Worm (Caenorhabditis elegans): Measurements from ENCODE around the gene F56C3.3.

The F56C3.3 gene

DNA sequence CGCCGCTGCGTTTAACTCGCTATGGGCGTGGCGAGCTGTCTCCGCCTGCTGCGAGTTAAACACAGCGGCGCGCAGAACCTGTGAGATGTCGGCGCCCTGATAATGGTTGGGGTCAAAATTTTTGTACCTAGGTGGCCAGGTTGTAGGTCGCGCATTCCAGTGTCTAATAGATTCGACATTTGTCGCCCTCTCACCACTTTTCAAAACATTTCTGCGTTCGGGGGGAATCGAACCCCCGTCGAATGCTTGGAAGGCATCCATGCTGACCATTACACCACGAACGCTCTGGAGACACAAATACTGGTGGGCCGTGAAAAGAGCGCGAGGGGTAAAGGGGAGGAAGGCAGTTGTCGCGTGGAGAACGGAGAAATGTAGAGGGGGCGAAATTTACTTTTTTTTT, 21.2 kb upstream of the F56C3.3 start (continued):
- TF ChIP-seq efl-3 (GFP tag; optimal IDR thresholded peaks at IDR 0.05), result no peak
- peak; percentile 81 for TF ChIP-seq skn-1 (tag; optimal IDR thresholded peaks at IDR 0.05)
- no peak for TF ChIP-seq fkh-4 (tag; optimal IDR thresholded peaks at IDR 0.05; ENCODE audit: borderline replicate concordance)
- peak; percentile 76 for TF ChIP-seq rnt-1 (tag; optimal IDR thresholded peaks at IDR 0.05)
- TF ChIP-seq egl-27 (tag; optimal IDR thresholded peaks at IDR 0.05), result no peak
- TF ChIP-seq lin-39 (tag; optimal IDR thresholded peaks at IDR 0.05), result no peak
- no peak for TF ChIP-seq lin-13 (GFP tag; optimal IDR thresholded peaks at IDR 0.05)
- peak; percentile 55 for TF ChIP-seq ceh-8 (GFP tag; optimal IDR thresholded peaks at IDR 0.05)
- TF ChIP-seq fkh-8 (tag; optimal IDR thresholded peaks at IDR 0.05), result peak; percentile 60
- TF ChIP-seq ceh-82 (tag; optimal IDR thresholded peaks at IDR 0.05), result peak; percentile 33 to 65 (median 58)
- no peak for TF ChIP-seq nhr-28 (tag; optimal IDR thresholded peaks at IDR 0.05)
- TF ChIP-seq pqm-1 (tag; optimal IDR thresholded peaks at IDR 0.05), result no peak
- no peak for TF ChIP-seq vab-15 (tag; optimal IDR thresholded peaks at IDR 0.05)
- no peak for TF ChIP-seq hlh-4 (tag; optimal IDR thresholded peaks at IDR 0.05)
- TF ChIP-seq ces-1 (GFP tag; optimal IDR thresholded peaks at IDR 0.05), result no peak
- no peak for TF ChIP-seq tlp-1 (tag; optimal IDR thresholded peaks at IDR 0.05)
- TF ChIP-seq ets-5 (GFP tag; IDR thresholded peaks at IDR 0.05), result no peak
- TF ChIP-seq tbx-2 (tag; optimal IDR thresholded peaks at IDR 0.05), result peak; percentile 4
- no peak for TF ChIP-seq nhr-11 (tag; optimal IDR thresholded peaks at IDR 0.05)
- no peak for TF ChIP-seq zip-4 (GFP tag; optimal IDR thresholded peaks at IDR 0.05)
- no peak for TF ChIP-seq pax-3 (tag; optimal IDR thresholded peaks at IDR 0.05)
- no peak for TF ChIP-seq sox-4 (tag; optimal IDR thresholded peaks at IDR 0.05)
- peak; percentile 9 to 24 for TF ChIP-seq efl-1 (optimal IDR thresholded peaks at IDR 0.05)
- peak in 1 of 2 experiments; percentile 63 for TF ChIP-seq efl-1 (GFP tag; optimal IDR thresholded peaks at IDR 0.05 in 1 of 2)
- peak; percentile 69 for TF ChIP-seq nhr-90 (tag; optimal IDR thresholded peaks at IDR 0.05; ENCODE audit: poor library complexity)
- TF ChIP-seq fos-1 (tag; optimal IDR thresholded peaks at IDR 0.05), result peak; percentile 36
- TF ChIP-seq C34B4.2 (tag; optimal IDR thresholded peaks at IDR 0.05), result no peak
- TF ChIP-seq hlh-17 (GFP tag; optimal IDR thresholded peaks at IDR 0.05; ENCODE audit: borderline replicate concordance), result no peak
- TF ChIP-seq nhr-12 (tag; optimal IDR thresholded peaks at IDR 0.05), result no peak
- TF ChIP-seq nhr-76 (tag; optimal IDR thresholded peaks at IDR 0.05), result no peak
- no peak for TF ChIP-seq unc-98 (GFP tag; IDR thresholded peaks at IDR 0.05)
- no peak for TF ChIP-seq sptf-1 (tag; optimal IDR thresholded peaks at IDR 0.05)
- TF ChIP-seq ama-1 (optimal IDR thresholded peaks at IDR 0.05), result no peak
- TF ChIP-seq swsn-7 (tag; optimal IDR thresholded peaks at IDR 0.05), result peak; percentile 33
- TF ChIP-seq nhr-47 (tag; optimal IDR thresholded peaks at IDR 0.05), result peak; percentile 76
- TF ChIP-seq C16A3.4 (tag; optimal IDR thresholded peaks at IDR 0.05), result peak; percentile 9
- peak; percentile 41 for TF ChIP-seq grh-1 (GFP tag; IDR thresholded peaks at IDR 0.05)
- TF ChIP-seq ceh-90 (tag; optimal IDR thresholded peaks at IDR 0.05), result no peak
- no peak for TF ChIP-seq nhr-85 (tag)
- no peak for TF ChIP-seq unc-130 (tag; optimal IDR thresholded peaks at IDR 0.05)
- no peak for TF ChIP-seq aly-2 (tag; optimal IDR thresholded peaks at IDR 0.05)
- TF ChIP-seq ceh-63 (GFP tag; optimal IDR thresholded peaks at IDR 0.05), result no peak
- TF ChIP-seq lin-35 (GFP tag; optimal IDR thresholded peaks at IDR 0.05), result peak in 1 of 2 experiments; percentile 62
- TF ChIP-seq egl-13 (tag; optimal IDR thresholded peaks at IDR 0.05), result no peak
- peak; percentile 68 for TF ChIP-seq jun-1 (tag; optimal IDR thresholded peaks at IDR 0.05)
- no peak for TF ChIP-seq hpl-2 (GFP tag; optimal IDR thresholded peaks at IDR 0.05)
- no peak for TF ChIP-seq unc-30 (tag; optimal IDR thresholded peaks at IDR 0.05)
- TF ChIP-seq irx-1 (tag; optimal IDR thresholded peaks at IDR 0.05), result peak; percentile 44
- TF ChIP-seq nhr-19 (GFP tag; conservative IDR thresholded peaks at IDR 0.05), result peak; percentile 64
- TF ChIP-seq nhr-237 (tag; optimal IDR thresholded peaks at IDR 0.05), result no peak
- TF ChIP-seq isw-1 (GFP tag; IDR thresholded peaks at IDR 0.05), result no peak
- no peak for TF ChIP-seq ztf-4 (tag; optimal IDR thresholded peaks at IDR 0.05)
- TF ChIP-seq lin-15B (tag; optimal IDR thresholded peaks at IDR 0.05), result no peak
- no peak for TF ChIP-seq elt-3 (tag; optimal IDR thresholded peaks at IDR 0.05)
- peak; percentile 32 for TF ChIP-seq nhr-77 (tag; optimal IDR thresholded peaks at IDR 0.05)
